Worm (Caenorhabditis elegans) whole organism, L2 larva: ENCODE data around the gene nhr-53.

Experiments
- aly-2 ChIP-seq: fragments of 150-350 bp; optimal IDR thresholded peaks from 2 replicates; lab custom pipeline; 2014; ENCODE audit warnings: missing biosample characterization, missing genetic modification characterization
- ceh-82 ChIP-seq: fragments of 150-350 bp; optimal IDR thresholded peaks from 2 replicates; lab custom pipeline; 2014; ENCODE audit warnings: missing biosample characterization, missing genetic modification characterization
- crh-2 ChIP-seq: sonication (generic microtip); optimal IDR thresholded peaks from 2 replicates; lab custom pipeline; 2017; ENCODE audit warnings: missing biosample characterization, missing genetic modification characterization
- elt-1 ChIP-seq: fragments of 150-350 bp; optimal IDR thresholded peaks from 2 replicates; lab custom pipeline; 2014; ENCODE audit warnings: missing biosample characterization, missing genetic modification characterization
- elt-3 ChIP-seq: sonication (generic microtip); optimal IDR thresholded peaks from 2 replicates; lab custom pipeline; 2017; ENCODE audit warnings: missing biosample characterization, missing genetic modification characterization
- lsy-2 ChIP-seq, 2 experiments: fragments of 150-350 bp in 1 of 2; sonication (generic microtip) in 1 of 2; optimal IDR thresholded peaks; 2 replicates each; lab custom pipeline; 2014 to 2017; ENCODE audit warnings: missing biosample characterization in 2 of 2, missing genetic modification characterization in 2 of 2
- nhr-10 ChIP-seq: sonication (generic microtip); optimal IDR thresholded peaks from 2 replicates; lab custom pipeline; 2017; ENCODE audit warnings: missing biosample characterization, missing genetic modification characterization
- nhr-11 ChIP-seq: fragments of 150-350 bp; optimal IDR thresholded peaks from 2 replicates; lab custom pipeline; 2014; ENCODE audit warnings: missing biosample characterization, missing genetic modification characterization
- nhr-21 ChIP-seq: fragments of 150-350 bp; optimal IDR thresholded peaks from 2 replicates; lab custom pipeline; 2014; ENCODE audit warnings: missing biosample characterization, missing genetic modification characterization
- nhr-77 ChIP-seq: fragments of 150-350 bp; optimal IDR thresholded peaks from 2 replicates; lab custom pipeline; 2014; ENCODE audit warnings: missing biosample characterization, missing genetic modification characterization
- sma-9 ChIP-seq, 2 experiments: fragments of 150-350 bp in 1 of 2; sonication (generic microtip) in 1 of 2; optimal IDR thresholded peaks; 2 replicates each; lab custom pipeline; 2014 to 2016; ENCODE audit warnings: missing genetic modification characterization in 2 of 2, mild to moderate bottlenecking in 1 of 2, missing biosample characterization in 1 of 2, missing compliant biosample characterization in 1 of 2, missing genetic modification reagents in 1 of 2, moderate library complexity in 1 of 2
- snpc-4 ChIP-seq: fragments of 150-350 bp; optimal IDR thresholded peaks from 2 replicates; lab custom pipeline; 2014; ENCODE audit warnings: missing biosample characterization, missing genetic modification characterization
- ztf-1 ChIP-seq: fragments of 200-800 bp; sonication (Bioruptor generic); conservative IDR thresholded peaks from 2 replicates; pipeline ENCODE4 v1.3.6; 2022; ENCODE audit warnings: missing genetic modification characterization, missing compliant biosample characterization
- ztf-11 ChIP-seq: sonication (generic microtip); optimal IDR thresholded peaks from 2 replicates; lab custom pipeline; 2017; ENCODE audit warnings: missing biosample characterization, missing genetic modification characterization

- TF ChIP-seq ceh-82 (no peak), nhr-77 (tag; lab: Kevin White, UChicago) (no peak), ztf-11 (tag; lab: Kevin White, UChicago) (no peak), lsy-2 (tag; optimal IDR thresholded peaks at IDR 0.05; lab: Kevin White, UChicago) (no peak), sma-9 (GFP tag; optimal IDR thresholded peaks at IDR 0.05; lab: Kevin White, UChicago) (no peak), sma-9 (tag; optimal IDR thresholded peaks at IDR 0.05; lab: Kevin White, UChicago) (no peak), nhr-21 (tag; lab: Kevin White, UChicago) (no peak), elt-3 (tag; lab: Kevin White, UChicago) (no peak), crh-2 (tag; lab: Kevin White, UChicago) (no peak), nhr-11 (tag; lab: Kevin White, UChicago) (no peak), aly-2 (no peak), elt-1 (tag; lab: Kevin White, UChicago) (no peak), nhr-10 (tag; lab: Kevin White, UChicago) (no peak), ztf-1 (GFP tag; lab: Robert Waterston, UW) (no peak), snpc-4 (no peak)
Observed at ce11 chrV:15652147-15652546, 50.0 kb downstream of the nhr-53 start.
